Worm (Caenorhabditis elegans) whole organism, L4 larva: ENCODE measurements around the gene ctr-9.
A peak's percentile ranks its signal among the peaks of the same experiment; 100 is the strongest.

Source experiments
- F44E2.7 ChIP-seq: fragments of 200-800 bp; sonication (Bioruptor generic); IDR thresholded peaks from 2 replicates; pipeline ENCODE4 v2.1.2; 2022; ENCODE audit warnings: missing genetic modification characterization, missing compliant biosample characterization
- T26A8.4 ChIP-seq: fragments of 200-800 bp; sonication (Bioruptor generic); IDR thresholded peaks from 2 replicates; pipeline ENCODE4 v1.3.6; 2022; ENCODE audit warnings: missing genetic modification characterization, missing compliant biosample characterization
- Y48G9A.11 ChIP-seq: fragments of 200-800 bp; sonication (Bioruptor generic); IDR thresholded peaks from 2 replicates; pipeline ENCODE4 v1.3.6; 2022; ENCODE audit warnings: missing genetic modification reagents, missing genetic modification characterization, missing compliant biosample characterization
- ZK546.5 ChIP-seq, 2 experiments: sonication (generic microtip); optimal IDR thresholded peaks; 2 replicates each; lab custom pipeline; 2017; ENCODE audit warnings: missing biosample characterization in 2 of 2, missing genetic modification characterization in 2 of 2
- aha-1 ChIP-seq: fragments of 150-350 bp; peaks from one replicate; lab custom pipeline; 2014; ENCODE audit warnings: missing biosample characterization, missing genetic modification characterization
- attf-4 ChIP-seq: sonication (generic microtip); optimal IDR thresholded peaks from 3 replicates; lab custom pipeline; 2017; ENCODE audit warnings: missing biosample characterization, missing genetic modification characterization
- ceh-20 ChIP-seq: fragments of 200-800 bp; sonication (Bioruptor generic); IDR thresholded peaks from 2 replicates; pipeline ENCODE4 v1.3.6; 2022; ENCODE audit warnings: missing genetic modification reagents, missing genetic modification characterization, missing compliant biosample characterization
- ceh-28 ChIP-seq: fragments of 150-350 bp; optimal IDR thresholded peaks from 2 replicates; lab custom pipeline; 2014; ENCODE audit warnings: missing biosample characterization, missing genetic modification reagents, missing genetic modification characterization
- ceh-32 ChIP-seq: sonication (generic microtip); optimal IDR thresholded peaks from 2 replicates; lab custom pipeline; 2016; ENCODE audit warnings: mild to moderate bottlenecking, missing genetic modification characterization, missing compliant biosample characterization; ENCODE audit not compliant: poor library complexity
- ceh-62 ChIP-seq: sonication (generic microtip); optimal IDR thresholded peaks from 2 replicates; lab custom pipeline; 2017; ENCODE audit warnings: missing biosample characterization, missing genetic modification characterization
- ces-1 ChIP-seq: fragments of 150-350 bp; sonication (generic microtip); optimal IDR thresholded peaks from 4 replicates; lab custom pipeline; 2014; ENCODE audit warnings: missing biosample characterization, missing genetic modification reagents, missing genetic modification characterization
- ctbp-1 ChIP-seq: fragments of 200-800 bp; sonication (Bioruptor generic); IDR thresholded peaks from 2 replicates; pipeline ENCODE4 v1.3.6; 2022; ENCODE audit warnings: missing genetic modification reagents, missing genetic modification characterization, missing compliant biosample characterization
- daf-16 ChIP-seq, 3 experiments: sonication (generic microtip); optimal IDR thresholded peaks; 2 replicates each; lab custom pipeline; 2016 to 2017; ENCODE audit warnings: missing genetic modification characterization in 3 of 3, missing genetic modification reagents in 3 of 3, mild to moderate bottlenecking in 2 of 3, missing compliant biosample characterization in 2 of 3, missing biosample characterization in 1 of 3, moderate library complexity in 1 of 3
- daf-8 ChIP-seq: fragments of 200-800 bp; sonication (Bioruptor generic); IDR thresholded peaks from 2 replicates; pipeline ENCODE4 v1.3.6; 2022; ENCODE audit warnings: missing genetic modification characterization, missing compliant biosample characterization
- dmd-6 ChIP-seq: fragments of 200-800 bp; sonication (Bioruptor generic); IDR thresholded peaks from 2 replicates; pipeline ENCODE4 v1.3.6; 2022; ENCODE audit warnings: missing genetic modification reagents, missing genetic modification characterization, missing compliant biosample characterization
- dmd-8 ChIP-seq: fragments of 200-800 bp; sonication (Bioruptor generic); IDR thresholded peaks from 2 replicates; pipeline ENCODE4 v1.3.6; 2022; ENCODE audit warnings: missing genetic modification characterization, missing compliant biosample characterization
- duxl-1 ChIP-seq: sonication (generic microtip); optimal IDR thresholded peaks from 2 replicates; lab custom pipeline; 2016; ENCODE audit warnings: mild to moderate bottlenecking, missing genetic modification characterization, moderate library complexity, missing compliant biosample characterization; ENCODE audit not compliant: poor library complexity
- egl-27 ChIP-seq: sonication (generic microtip); optimal IDR thresholded peaks from 3 replicates; lab custom pipeline; 2017; ENCODE audit warnings: missing biosample characterization, missing genetic modification reagents, missing genetic modification characterization
- egl-43 ChIP-seq: fragments of 200-800 bp; sonication (Bioruptor generic); IDR thresholded peaks from 2 replicates; pipeline ENCODE4 v1.3.6; 2022; ENCODE audit warnings: missing genetic modification reagents, missing genetic modification characterization, missing compliant biosample characterization
- hlh-11 ChIP-seq: fragments of 200-800 bp; sonication (Bioruptor generic); optimal IDR thresholded peaks from 2 replicates; lab custom pipeline; 2018; ENCODE audit warnings: mild to moderate bottlenecking, missing genetic modification characterization, missing compliant biosample characterization
- hlh-30 ChIP-seq: sonication (generic microtip); optimal IDR thresholded peaks from 2 replicates; lab custom pipeline; 2017; ENCODE audit warnings: antibody characterized with exemption, mild to moderate bottlenecking, missing genetic modification characterization, missing compliant biosample characterization; ENCODE audit not compliant: insufficient read depth
- jun-1 ChIP-seq: fragments of 150-350 bp; optimal IDR thresholded peaks from 2 replicates; lab custom pipeline; 2014; ENCODE audit warnings: missing biosample characterization, missing genetic modification reagents, missing genetic modification characterization
- lim-7 ChIP-seq: fragments of 200-800 bp; sonication (Bioruptor generic); IDR thresholded peaks from 2 replicates; pipeline ENCODE4 v1.3.6; 2022; ENCODE audit warnings: missing genetic modification characterization, missing compliant biosample characterization
- madf-5 ChIP-seq, 2 experiments: fragments of 200-800 bp; sonication (Bioruptor generic); IDR thresholded peaks; 2 replicates each; pipeline ENCODE4 v1.3.6; 2022; ENCODE audit warnings: missing compliant biosample characterization in 2 of 2, missing genetic modification characterization in 2 of 2
- madf-9 ChIP-seq: fragments of 200-800 bp; sonication (Bioruptor generic); conservative IDR thresholded peaks from 2 replicates; pipeline ENCODE4 v1.3.6; 2022; ENCODE audit warnings: missing genetic modification reagents, missing genetic modification characterization, missing compliant biosample characterization
- mdl-1 ChIP-seq, 2 experiments: fragments of 150-350 bp in 1 of 2; sonication (generic microtip) in 1 of 2; optimal IDR thresholded peaks; 2 replicates each; lab custom pipeline; 2014 to 2017; ENCODE audit warnings: missing biosample characterization in 2 of 2, missing genetic modification characterization in 2 of 2
- mdt-29 ChIP-seq: fragments of 200-800 bp; sonication (Bioruptor generic); IDR thresholded peaks from 2 replicates; pipeline ENCODE4 v1.3.6; 2022; ENCODE audit warnings: missing genetic modification reagents, missing genetic modification characterization, missing compliant biosample characterization
- mep-1 ChIP-seq: fragments of 150-350 bp; sonication (generic microtip); optimal IDR thresholded peaks from 3 replicates; lab custom pipeline; 2014; ENCODE audit warnings: missing biosample characterization, missing genetic modification characterization
- mes-2 ChIP-seq: sonication (generic microtip); optimal IDR thresholded peaks from 2 replicates; lab custom pipeline; 2016; ENCODE audit warnings: missing genotype, mild to moderate bottlenecking, missing genetic modification characterization, missing compliant biosample characterization; ENCODE audit not compliant: poor library complexity, severe bottlenecking
- mxl-2 ChIP-seq: fragments of 200-800 bp; sonication (Bioruptor generic); conservative IDR thresholded peaks from 2 replicates; pipeline ENCODE4 v1.3.6; 2022; ENCODE audit warnings: missing genetic modification reagents, missing genetic modification characterization, missing compliant biosample characterization
- mxl-3 ChIP-seq: fragments of 200-800 bp; sonication (Bioruptor generic); optimal IDR thresholded peaks from 2 replicates; lab custom pipeline; 2018; ENCODE audit warnings: mild to moderate bottlenecking, missing genetic modification characterization, missing compliant biosample characterization
- nhr-102 ChIP-seq: sonication (generic microtip); optimal IDR thresholded peaks from 2 replicates; lab custom pipeline; 2016; ENCODE audit warnings: mild to moderate bottlenecking, missing genetic modification characterization, moderate library complexity, missing compliant biosample characterization
- nhr-111 ChIP-seq: fragments of 200-800 bp; sonication (Bioruptor generic); optimal IDR thresholded peaks from 2 replicates; lab custom pipeline; 2018; ENCODE audit warnings: mild to moderate bottlenecking, missing genetic modification characterization, missing compliant biosample characterization
- nhr-28 ChIP-seq: fragments of 150-350 bp; optimal IDR thresholded peaks from 2 replicates; lab custom pipeline; 2014; ENCODE audit warnings: missing biosample characterization, missing genetic modification characterization
- nhr-48 ChIP-seq: sonication (generic microtip); optimal IDR thresholded peaks from 2 replicates; lab custom pipeline; 2016; ENCODE audit warnings: mild to moderate bottlenecking, missing genetic modification characterization, missing compliant biosample characterization
- nhr-76 ChIP-seq: fragments of 150-350 bp; optimal IDR thresholded peaks from 2 replicates; lab custom pipeline; 2014; ENCODE audit warnings: missing biosample characterization, missing genetic modification characterization
- pha-4 ChIP-seq, 2 experiments: fragments of 150-350 bp in 1 of 2; fragments of 200-800 bp in 1 of 2; sonication (Bioruptor generic) in 1 of 2; IDR thresholded peaks in 1 of 2; optimal IDR thresholded peaks in 1 of 2; 2 replicates each; pipeline versions ENCODE4 v1.3.6 to Lab custom; 2014 to 2022; ENCODE audit warnings: missing genetic modification characterization in 2 of 2, missing genetic modification reagents in 2 of 2, missing biosample characterization in 1 of 2, missing compliant biosample characterization in 1 of 2
- pqm-1 ChIP-seq: sonication (generic microtip); optimal IDR thresholded peaks from 2 replicates; lab custom pipeline; 2017; ENCODE audit warnings: missing biosample characterization, missing genetic modification characterization
- rbr-2 ChIP-seq: sonication (generic microtip); optimal IDR thresholded peaks from 2 replicates; lab custom pipeline; 2016; ENCODE audit warnings: missing genotype, missing genetic modification characterization, missing compliant biosample characterization
- saeg-2 ChIP-seq: fragments of 200-800 bp; sonication (Bioruptor generic); IDR thresholded peaks from 2 replicates; pipeline ENCODE4 v1.3.6; 2022; ENCODE audit warnings: missing genetic modification reagents, missing genetic modification characterization, missing compliant biosample characterization
- skn-1 ChIP-seq: fragments of 150-350 bp; optimal IDR thresholded peaks from 2 replicates; lab custom pipeline; 2014; ENCODE audit warnings: missing biosample characterization, missing genetic modification characterization
- snpc-1.2 ChIP-seq: fragments of 200-800 bp; sonication (Bioruptor generic); IDR thresholded peaks from 2 replicates; pipeline ENCODE4 v1.3.6; 2022; ENCODE audit warnings: missing genetic modification reagents, missing genetic modification characterization, missing compliant biosample characterization
- snpc-4 ChIP-seq: fragments of 150-350 bp; optimal IDR thresholded peaks from 2 replicates; lab custom pipeline; 2014; ENCODE audit warnings: missing biosample characterization, missing genetic modification characterization
- spr-1 ChIP-seq: sonication (generic microtip); optimal IDR thresholded peaks from 2 replicates; lab custom pipeline; 2016; ENCODE audit warnings: mild to moderate bottlenecking, missing genetic modification characterization, missing compliant biosample characterization
- unc-62 ChIP-seq, 3 experiments: fragments of 150-350 bp in 1 of 3; sonication (generic microtip); optimal IDR thresholded peaks in 2 of 3; peaks in 1 of 3; 1 replicate in 1 of 3; 2 replicates in 2 of 3; lab custom pipeline; 2014 to 2017; ENCODE audit warnings: missing biosample characterization in 3 of 3, missing genetic modification characterization in 3 of 3, missing genetic modification reagents in 3 of 3, missing genotype in 1 of 3
- zfp-2 ChIP-seq: sonication (generic microtip); optimal IDR thresholded peaks from 2 replicates; lab custom pipeline; 2016; ENCODE audit warnings: mild to moderate bottlenecking, missing genetic modification characterization, missing compliant biosample characterization
- zfp-3 ChIP-seq: fragments of 200-800 bp; sonication (Bioruptor generic); conservative IDR thresholded peaks from 2 replicates; pipeline ENCODE4 v1.3.6; 2022; ENCODE audit warnings: missing genetic modification reagents, missing genetic modification characterization, missing compliant biosample characterization
- ztf-11 ChIP-seq: fragments of 150-350 bp; optimal IDR thresholded peaks from 2 replicates; lab custom pipeline; 2014; ENCODE audit warnings: missing biosample characterization, missing genetic modification characterization

Gene ctr-9

ce11 chrIII:9455980-9456658 is 35.1 kb upstream of the ctr-9 start, which contains the start of the genes rheb-1 and spk-1 (continued):
- peak; percentile 63 for TF ChIP-seq ceh-28 (tag; lab: Kevin White, UChicago)
- peak; percentile 89 for TF ChIP-seq nhr-48 (tag; lab: Kevin White, UChicago)
- no peak for TF ChIP-seq ztf-11 (tag; lab: Kevin White, UChicago)
- TF ChIP-seq daf-8 (GFP tag; lab: Robert Waterston, UW) = no peak
- peak; percentile 82 for TF ChIP-seq pha-4 (GFP tag; IDR thresholded peaks at IDR 0.05; lab: Robert Waterston, UW)
- peak; percentile 89 for TF ChIP-seq pha-4 (tag; optimal IDR thresholded peaks at IDR 0.05; lab: Kevin White, UChicago)
- TF ChIP-seq T26A8.4 = peak; percentile 94
- peak; percentile 70 for TF ChIP-seq mxl-3 (GFP tag; lab: Kevin White, UChicago)
- TF ChIP-seq daf-16 (GFP tag; optimal IDR thresholded peaks at IDR 0.05; lab: Kevin White, UChicago) = peak; percentile 50 to 74
- peak; percentile 94 for TF ChIP-seq daf-16 (tag; optimal IDR thresholded peaks at IDR 0.05; lab: Kevin White, UChicago)
- peak; percentile 89 for TF ChIP-seq mep-1 (tag; lab: Kevin White, UChicago)
- TF ChIP-seq saeg-2 (GFP tag; lab: Robert Waterston, UW) = peak; percentile 78; the same call in 1 of the 2 replicates
- no peak for TF ChIP-seq jun-1 (tag; lab: Kevin White, UChicago)
- no peak for TF ChIP-seq unc-62 (GFP tag; optimal IDR thresholded peaks at IDR 0.05 in 1 of 2; lab: Kevin White, UChicago)
- TF ChIP-seq unc-62 (tag; optimal IDR thresholded peaks at IDR 0.05; lab: Kevin White, UChicago) = no peak
- TF ChIP-seq nhr-76 (tag; lab: Kevin White, UChicago) = no peak
- no peak for TF ChIP-seq mxl-2 (GFP tag; lab: Robert Waterston, UW)
- TF ChIP-seq ctbp-1 (GFP tag; lab: Robert Waterston, UW) = peak; percentile 80
- peak; percentile 69; the same call in 1 of the 2 replicates for TF ChIP-seq mdt-29 (GFP tag; lab: Robert Waterston, UW)
- peak; percentile 89 for TF ChIP-seq nhr-102 (tag; lab: Kevin White, UChicago)
- peak; percentile 90 for TF ChIP-seq nhr-28 (tag; lab: Kevin White, UChicago)
- no peak for TF ChIP-seq snpc-4 (tag; lab: Kevin White, UChicago)
- TF ChIP-seq dmd-6 (GFP tag; lab: Robert Waterston, UW) = peak; percentile 97
- no peak for TF ChIP-seq ceh-62
- TF ChIP-seq Y48G9A.11 (GFP tag; lab: Robert Waterston, UW) = no peak
- peak; percentile 53 for TF ChIP-seq pqm-1
- peak; percentile 52; the same call in 1 of the 2 replicates for TF ChIP-seq egl-43 (GFP tag; lab: Robert Waterston, UW)
- peak; percentile 97 for TF ChIP-seq hlh-11 (tag; lab: Kevin White, UChicago)
- TF ChIP-seq mdl-1 (tag; optimal IDR thresholded peaks at IDR 0.05; lab: Kevin White, UChicago) = peak in 1 of 2 experiments; percentile 64
- TF ChIP-seq zfp-2 (tag; lab: Kevin White, UChicago) = peak; percentile 93
- no peak for TF ChIP-seq nhr-111 (GFP tag; lab: Kevin White, UChicago)
- TF ChIP-seq ceh-20 = peak; percentile 91
- no peak for TF ChIP-seq lim-7 (GFP tag; lab: Robert Waterston, UW)
- no peak for TF ChIP-seq ceh-32 (tag; lab: Kevin White, UChicago)
- no peak for TF ChIP-seq dmd-8
- 0 out of 4 replicates have a peak, but pooled peaks of 1 of the 2 experiments have one; percentile 14 for TF ChIP-seq madf-5 (GFP tag; IDR thresholded peaks at IDR 0.05; lab: Robert Waterston, UW)
- TF ChIP-seq aha-1 (tag; lab: Kevin White, UChicago) = peak; percentile 91
- TF ChIP-seq snpc-1.2 (GFP tag; lab: Robert Waterston, UW) = no peak
- no peak for TF ChIP-seq F44E2.7
- TF ChIP-seq mes-2 (tag; lab: Kevin White, UChicago) = peak; percentile 94
- TF ChIP-seq madf-9 (GFP tag; lab: Robert Waterston, UW) = peak; percentile 64; the same call in 1 of the 2 replicates
- TF ChIP-seq ces-1 (GFP tag; lab: Kevin White, UChicago) = no peak
- TF ChIP-seq ZK546.5 (tag; optimal IDR thresholded peaks at IDR 0.05; lab: Kevin White, UChicago) = peak; percentile 21 to 95
- TF ChIP-seq attf-4 (tag; lab: Kevin White, UChicago) = no peak
- peak; percentile 89 for TF ChIP-seq rbr-2 (tag; lab: Kevin White, UChicago)
- peak; percentile 77 for TF ChIP-seq spr-1 (tag; lab: Kevin White, UChicago)
- peak; percentile 97 for TF ChIP-seq hlh-30
- TF ChIP-seq zfp-3 (GFP tag; lab: Robert Waterston, UW) = peak; percentile 63; the same call in 1 of the 2 replicates
- no peak for TF ChIP-seq skn-1 (tag; lab: Kevin White, UChicago)
- TF ChIP-seq egl-27 (tag; lab: Kevin White, UChicago) = no peak
- peak; percentile 49 for TF ChIP-seq duxl-1 (tag; lab: Kevin White, UChicago)
